Fruit fly (Drosophila melanogaster): ENCODE measurements around the gene mRpL11.

The mRpL11 gene

dm6 chr3R:14493936-14494335 is 17.7 kb upstream of the mRpL11 start:
- no peak for TF ChIP-seq Hr78 (GFP tag; optimal IDR thresholded peaks at IDR 0.05)
- TF ChIP-seq HLH106 (tag; optimal IDR thresholded peaks at IDR 0.05) = peak; percentile 29
- no peak for TF ChIP-seq woc (GFP tag; optimal IDR thresholded peaks at IDR 0.05)
- TF ChIP-seq Hnf4 (GFP tag; optimal IDR thresholded peaks at IDR 0.05) = peak; percentile 0
- peak; percentile 2 for TF ChIP-seq rgr (GFP tag; optimal IDR thresholded peaks at IDR 0.05)
- TF ChIP-seq br (GFP tag; optimal IDR thresholded peaks at IDR 0.05) = peak; percentile 22
- TF ChIP-seq tai (GFP tag; optimal IDR thresholded peaks at IDR 0.05) = no peak
- TF ChIP-seq jim (GFP tag; optimal IDR thresholded peaks at IDR 0.05) = no peak
- peak; percentile 27 for TF ChIP-seq fru (GFP tag; optimal IDR thresholded peaks at IDR 0.05)
- no peak for TF ChIP-seq Jra (GFP tag; optimal IDR thresholded peaks at IDR 0.05)
- no peak for TF ChIP-seq CrebA (GFP tag; optimal IDR thresholded peaks at IDR 0.05; ENCODE audit: borderline replicate concordance)
- no peak for TF ChIP-seq GATAd (GFP tag; optimal IDR thresholded peaks at IDR 0.05)
- TF ChIP-seq foxo (GFP tag; optimal IDR thresholded peaks at IDR 0.05) = peak in 1 of 2 experiments; percentile 42
- TF ChIP-seq h (GFP tag; optimal IDR thresholded peaks at IDR 0.05) = peak; percentile 32
- TF ChIP-seq Sp1 (GFP tag; optimal IDR thresholded peaks at IDR 0.05) = peak; percentile 3
- TF ChIP-seq N (GFP tag; optimal IDR thresholded peaks at IDR 0.05) = no peak
- peak; percentile 19 for TF ChIP-seq OdsH (GFP tag; optimal IDR thresholded peaks at IDR 0.05)
- TF ChIP-seq dmrt93B (GFP tag; optimal IDR thresholded peaks at IDR 0.05) = peak; percentile 21
- TF ChIP-seq ey (GFP tag; optimal IDR thresholded peaks at IDR 0.05) = no peak

DNA sequence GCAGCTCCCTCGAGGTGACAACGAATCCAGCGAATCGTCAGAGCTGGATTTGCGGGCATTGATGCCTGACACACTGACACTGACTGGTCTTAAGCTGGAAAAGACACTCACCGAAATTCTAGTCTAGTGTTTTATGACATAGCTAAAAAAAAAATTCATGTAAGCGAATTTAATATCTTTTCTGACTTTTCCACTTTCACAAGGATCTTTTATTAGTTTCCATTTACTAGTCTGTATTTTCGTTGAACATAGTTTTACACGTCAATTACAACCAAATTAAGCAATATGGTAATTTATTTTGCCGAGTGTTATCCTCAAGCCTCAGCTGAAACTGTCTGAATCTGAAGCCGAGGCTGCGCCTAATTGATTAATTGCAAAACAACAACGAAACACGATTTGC is 15.3 kb upstream of the mRpL11 start:
- TF ChIP-seq h (GFP tag; optimal IDR thresholded peaks at IDR 0.05) (peak; percentile 15), CrebA (GFP tag; optimal IDR thresholded peaks at IDR 0.05; ENCODE audit: borderline replicate concordance) (no peak), Myc (optimal IDR thresholded peaks at IDR 0.05) (no peak), CG32264 (GFP tag; optimal IDR thresholded peaks at IDR 0.05) (no peak), ey (GFP tag; optimal IDR thresholded peaks at IDR 0.05) (peak; percentile 26), sage (GFP tag; optimal IDR thresholded peaks at IDR 0.05) (no peak), Hr83 (GFP tag; optimal IDR thresholded peaks at IDR 0.05; ENCODE audit: poor library complexity, severe bottlenecking) (no peak), pan (optimal IDR thresholded peaks at IDR 0.05) (no peak), Rel (GFP tag; optimal IDR thresholded peaks at IDR 0.05) (no peak), Rel (tag; optimal IDR thresholded peaks at IDR 0.05) (no peak), foxo (GFP tag; optimal IDR thresholded peaks at IDR 0.05) (peak in 1 of 2 experiments; percentile 4), sv (GFP tag; optimal IDR thresholded peaks at IDR 0.05) (no peak), dmrt93B (GFP tag; optimal IDR thresholded peaks at IDR 0.05) (no peak), woc (GFP tag; optimal IDR thresholded peaks at IDR 0.05) (peak; percentile 4), N (GFP tag; optimal IDR thresholded peaks at IDR 0.05) (no peak), dl (GFP tag; optimal IDR thresholded peaks at IDR 0.05; ENCODE audit: insufficient read depth in 1 of 2, partially characterized antibody in 2 of 2) (no peak), CG9705 (GFP tag; optimal IDR thresholded peaks at IDR 0.05) (no peak), br (GFP tag; optimal IDR thresholded peaks at IDR 0.05) (peak; percentile 40), HLH106 (tag; optimal IDR thresholded peaks at IDR 0.05) (peak; percentile 8), lola (GFP tag; optimal IDR thresholded peaks at IDR 0.05) (no peak), rgr (GFP tag; optimal IDR thresholded peaks at IDR 0.05) (peak; percentile 45), jim (GFP tag; optimal IDR thresholded peaks at IDR 0.05) (no peak), Abd-B (GFP tag; optimal IDR thresholded peaks at IDR 0.05) (no peak), Mio (GFP tag; optimal IDR thresholded peaks at IDR 0.05) (no peak), Sp1 (GFP tag; optimal IDR thresholded peaks at IDR 0.05) (no peak), Dfd (GFP tag; optimal IDR thresholded peaks at IDR 0.05) (no peak), tai (GFP tag; optimal IDR thresholded peaks at IDR 0.05) (no peak), Jra (GFP tag; optimal IDR thresholded peaks at IDR 0.05) (no peak), fru (GFP tag; optimal IDR thresholded peaks at IDR 0.05) (peak; percentile 57), Hr78 (GFP tag; optimal IDR thresholded peaks at IDR 0.05) (no peak), usp (GFP tag; optimal IDR thresholded peaks at IDR 0.05) (no peak), OdsH (GFP tag; optimal IDR thresholded peaks at IDR 0.05) (peak; percentile 4), psq (GFP tag; optimal IDR thresholded peaks at IDR 0.05) (no peak)

dm6 chr3R:14498072-14498471 is 13.6 kb upstream of the mRpL11 start:
- peak; percentile 45 for TF ChIP-seq Sp1 (GFP tag; optimal IDR thresholded peaks at IDR 0.05)
- TF ChIP-seq Rel (GFP tag; optimal IDR thresholded peaks at IDR 0.05) = no peak
- no peak for TF ChIP-seq Rel (tag; optimal IDR thresholded peaks at IDR 0.05)
- TF ChIP-seq jim (GFP tag; optimal IDR thresholded peaks at IDR 0.05) = no peak
- no peak for TF ChIP-seq dmrt93B (GFP tag; optimal IDR thresholded peaks at IDR 0.05)
- TF ChIP-seq Vsx2 (GFP tag; optimal IDR thresholded peaks at IDR 0.05; ENCODE audit: partially characterized antibody) = no peak
- TF ChIP-seq dsf (GFP tag; optimal IDR thresholded peaks at IDR 0.05; ENCODE audit: borderline replicate concordance) = no peak
- TF ChIP-seq rgr (GFP tag; optimal IDR thresholded peaks at IDR 0.05) = peak; percentile 48
- peak; percentile 58 for TF ChIP-seq ey (GFP tag; optimal IDR thresholded peaks at IDR 0.05)
- TF ChIP-seq sage (GFP tag; optimal IDR thresholded peaks at IDR 0.05) = no peak
- no peak for TF ChIP-seq Myc (optimal IDR thresholded peaks at IDR 0.05)
- TF ChIP-seq Abd-B (GFP tag; optimal IDR thresholded peaks at IDR 0.05) = no peak
- TF ChIP-seq tai (GFP tag; optimal IDR thresholded peaks at IDR 0.05) = no peak
- no peak for TF ChIP-seq Hr83 (GFP tag; optimal IDR thresholded peaks at IDR 0.05; ENCODE audit: poor library complexity, severe bottlenecking)
- no peak for TF ChIP-seq Mio (GFP tag; optimal IDR thresholded peaks at IDR 0.05)
- TF ChIP-seq Dif (GFP tag; optimal IDR thresholded peaks at IDR 0.05; ENCODE audit: partially characterized antibody) = no peak
- no peak for TF ChIP-seq usp (GFP tag; optimal IDR thresholded peaks at IDR 0.05)
- peak; percentile 38 for TF ChIP-seq br (GFP tag; optimal IDR thresholded peaks at IDR 0.05)
- no peak for TF ChIP-seq Hr78 (GFP tag; optimal IDR thresholded peaks at IDR 0.05)
- peak; percentile 35 for TF ChIP-seq HLH106 (tag; optimal IDR thresholded peaks at IDR 0.05)
- TF ChIP-seq woc (GFP tag; optimal IDR thresholded peaks at IDR 0.05) = peak; percentile 42
- no peak for TF ChIP-seq brk (GFP tag; optimal IDR thresholded peaks at IDR 0.05)
- no peak for TF ChIP-seq lola (GFP tag; optimal IDR thresholded peaks at IDR 0.05)
- TF ChIP-seq fru (GFP tag; optimal IDR thresholded peaks at IDR 0.05) = peak; percentile 52
- TF ChIP-seq Hnf4 (GFP tag; optimal IDR thresholded peaks at IDR 0.05) = peak; percentile 28
- TF ChIP-seq dl (GFP tag; optimal IDR thresholded peaks at IDR 0.05; ENCODE audit: insufficient read depth in 1 of 2, partially characterized antibody in 2 of 2) = no peak
- peak; percentile 55 for TF ChIP-seq OdsH (GFP tag; optimal IDR thresholded peaks at IDR 0.05)
- no peak for TF ChIP-seq Jra (GFP tag; optimal IDR thresholded peaks at IDR 0.05)
- no peak for TF ChIP-seq N (GFP tag; optimal IDR thresholded peaks at IDR 0.05)
- TF ChIP-seq h (GFP tag; optimal IDR thresholded peaks at IDR 0.05) = peak; percentile 40
- TF ChIP-seq psq (GFP tag; optimal IDR thresholded peaks at IDR 0.05) = no peak
- no peak for TF ChIP-seq CG9705 (GFP tag; optimal IDR thresholded peaks at IDR 0.05)
- peak in 1 of 2 experiments; percentile 42 for TF ChIP-seq foxo (GFP tag; optimal IDR thresholded peaks at IDR 0.05)
- no peak for TF ChIP-seq sv (GFP tag; optimal IDR thresholded peaks at IDR 0.05)
- TF ChIP-seq pan (optimal IDR thresholded peaks at IDR 0.05) = no peak
- TF ChIP-seq CrebA (GFP tag; optimal IDR thresholded peaks at IDR 0.05; ENCODE audit: borderline replicate concordance) = no peak
